Fruit fly (Drosophila melanogaster): ENCODE results near the gene CG32280.

CG32280 gene

DNA sequence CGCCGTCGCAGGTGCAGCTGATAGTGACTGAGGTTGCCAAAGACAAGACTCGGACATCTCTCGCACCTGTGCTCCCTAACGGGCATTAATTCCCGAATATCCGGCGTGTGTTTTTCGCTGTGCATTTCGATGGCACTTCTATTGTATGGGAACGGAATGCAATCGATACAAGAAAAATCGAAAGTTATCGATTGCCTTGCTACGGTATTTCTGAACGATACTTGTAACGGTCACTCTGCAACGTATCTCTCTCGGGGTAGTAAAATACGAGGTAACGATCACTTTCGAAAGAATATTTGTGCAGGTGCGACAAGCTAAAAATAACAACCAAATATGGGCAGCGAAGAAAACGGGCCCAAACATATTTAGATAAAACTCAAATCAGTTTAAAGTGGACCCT is at the start of gene CG32280:
Gene CG32280, plus strand, starts transcription at position 231 of the 400 bp plus-strand sequence.
- TF ChIP-seq psq (optimal IDR thresholded peaks at IDR 0.05): no peak
- no peak for TF ChIP-seq Sin3A (optimal IDR thresholded peaks at IDR 0.05)
- TF ChIP-seq h (optimal IDR thresholded peaks at IDR 0.05): no peak
- TF ChIP-seq Myc (optimal IDR thresholded peaks at IDR 0.05): no peak
- no peak for TF ChIP-seq insv (optimal IDR thresholded peaks at IDR 0.05)
- TF ChIP-seq ttk (optimal IDR thresholded peaks at IDR 0.05): no peak

DNA sequence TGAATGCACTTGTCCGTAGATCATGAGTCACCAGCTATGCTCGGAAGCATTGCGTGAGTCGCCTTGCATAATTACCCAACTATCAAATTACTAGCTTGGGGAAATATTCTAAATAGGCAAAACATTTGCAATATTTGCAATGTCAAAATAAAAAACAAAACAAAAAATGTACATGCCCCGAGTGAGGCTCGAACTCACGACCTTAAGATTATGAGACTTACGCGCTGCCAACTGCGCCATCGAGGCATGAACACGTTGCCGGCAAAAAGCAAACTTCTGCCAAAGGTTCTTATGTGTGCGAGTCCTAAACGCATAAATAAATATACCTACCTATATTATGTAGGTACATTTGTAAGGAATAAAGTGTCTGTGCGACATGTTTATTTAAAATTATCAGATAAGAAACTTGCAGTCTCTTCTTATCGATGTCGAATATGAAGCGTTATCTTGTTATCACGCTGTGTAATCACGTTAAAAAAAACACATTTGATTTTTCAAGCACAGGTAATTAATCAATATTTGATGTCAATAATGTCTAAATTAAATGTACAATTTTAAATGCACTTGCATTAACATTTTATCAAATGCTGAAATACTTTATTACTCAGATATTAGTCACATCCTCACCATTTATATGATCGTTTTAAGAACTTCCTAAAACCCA is 43.1 kb upstream of the CG32280 start:
- no peak for TF ChIP-seq Myc (optimal IDR thresholded peaks at IDR 0.05)
- TF ChIP-seq h (optimal IDR thresholded peaks at IDR 0.05): no peak

DNA sequence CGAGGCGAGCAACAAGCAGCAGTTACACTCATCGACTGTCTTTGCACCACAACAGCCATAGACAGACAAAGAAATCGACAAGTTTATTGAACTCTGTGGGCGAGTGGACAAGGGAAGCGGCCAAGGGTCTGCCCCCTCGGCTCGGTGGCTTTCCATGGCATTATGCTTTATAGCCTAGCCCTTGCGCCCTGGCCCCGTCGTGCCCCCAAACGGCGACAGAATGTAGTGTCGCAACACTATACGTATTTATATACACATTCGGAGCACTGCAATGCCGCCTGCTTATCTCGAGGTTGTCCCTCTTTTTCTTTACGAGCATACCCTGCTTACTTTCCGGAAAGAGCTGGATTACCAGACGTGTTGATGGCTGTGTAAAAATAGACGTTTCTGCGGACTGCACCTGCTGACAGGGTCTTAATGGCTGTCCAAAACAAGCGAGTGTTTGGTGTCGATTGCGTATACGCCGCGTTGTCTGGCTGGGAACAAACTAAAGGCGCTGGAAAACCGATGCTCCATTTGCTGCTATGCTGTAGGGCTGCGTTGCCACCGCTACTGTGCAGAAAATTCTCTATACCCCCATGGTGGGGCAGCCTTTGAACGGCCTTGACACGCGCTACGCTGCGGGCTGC is 42.2 kb upstream of the CG32280 start:
- no peak for TF ChIP-seq h (optimal IDR thresholded peaks at IDR 0.05)
- no peak for TF ChIP-seq ttk (optimal IDR thresholded peaks at IDR 0.05)

DNA sequence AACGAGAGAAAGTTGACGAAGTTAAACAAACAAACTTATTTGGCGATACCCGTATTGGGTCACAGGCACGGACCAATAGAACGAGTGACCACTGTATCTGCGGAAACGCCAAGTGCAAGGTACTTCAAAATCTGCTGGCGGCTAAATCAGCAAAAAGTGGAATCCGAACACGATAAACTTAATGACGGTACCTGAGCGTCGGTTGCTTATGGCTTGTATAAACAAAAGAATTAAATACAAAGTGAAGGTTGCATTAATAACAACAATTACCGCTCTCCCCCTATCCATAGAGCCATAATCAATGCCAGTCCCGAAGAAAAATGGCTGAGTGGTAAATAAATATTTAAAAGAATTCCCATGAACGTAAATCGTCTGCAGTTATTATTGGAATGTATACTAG is 40.5 kb upstream of the CG32280 start:
- no peak for TF ChIP-seq Myc (optimal IDR thresholded peaks at IDR 0.05)

DNA sequence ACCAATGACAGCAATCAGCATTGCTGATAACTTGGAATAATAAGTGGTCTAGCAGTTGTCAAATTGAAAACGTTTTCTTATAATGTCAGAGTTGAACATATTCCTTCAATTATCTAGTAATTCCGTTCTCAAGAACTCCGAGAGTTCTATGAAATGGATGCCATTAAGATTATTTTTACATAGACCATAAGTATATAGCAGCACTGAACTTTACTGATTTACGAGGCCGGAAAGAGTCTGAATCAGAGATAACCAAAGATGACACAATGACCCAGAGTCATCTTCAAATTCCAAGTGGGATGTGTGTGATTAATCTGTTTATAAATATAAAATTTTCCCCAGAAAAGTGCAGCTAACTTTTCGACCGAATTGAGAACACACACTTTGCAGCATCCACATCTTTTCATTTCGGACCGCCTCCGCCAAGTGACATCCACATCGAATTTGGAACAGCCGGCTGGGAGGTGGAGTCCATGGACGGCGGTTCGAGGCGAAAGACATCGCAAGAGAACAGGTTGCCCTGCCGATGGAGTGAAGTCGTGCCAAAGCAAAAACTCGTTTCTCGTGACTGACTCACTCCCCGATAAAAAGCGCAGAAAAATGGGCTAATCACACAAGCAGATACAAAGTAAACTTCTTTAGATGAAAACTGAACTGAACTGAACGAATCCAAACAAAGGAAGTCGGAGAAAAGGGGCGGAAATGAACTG is 39.9 kb upstream of the CG32280 start:
- no peak for TF ChIP-seq insv (optimal IDR thresholded peaks at IDR 0.05)
- no peak for TF ChIP-seq h (optimal IDR thresholded peaks at IDR 0.05)
- TF ChIP-seq ttk (optimal IDR thresholded peaks at IDR 0.05): no peak
- TF ChIP-seq Sin3A (optimal IDR thresholded peaks at IDR 0.05): no peak
- no peak for TF ChIP-seq Myc (optimal IDR thresholded peaks at IDR 0.05)
- TF ChIP-seq psq (optimal IDR thresholded peaks at IDR 0.05): no peak

DNA sequence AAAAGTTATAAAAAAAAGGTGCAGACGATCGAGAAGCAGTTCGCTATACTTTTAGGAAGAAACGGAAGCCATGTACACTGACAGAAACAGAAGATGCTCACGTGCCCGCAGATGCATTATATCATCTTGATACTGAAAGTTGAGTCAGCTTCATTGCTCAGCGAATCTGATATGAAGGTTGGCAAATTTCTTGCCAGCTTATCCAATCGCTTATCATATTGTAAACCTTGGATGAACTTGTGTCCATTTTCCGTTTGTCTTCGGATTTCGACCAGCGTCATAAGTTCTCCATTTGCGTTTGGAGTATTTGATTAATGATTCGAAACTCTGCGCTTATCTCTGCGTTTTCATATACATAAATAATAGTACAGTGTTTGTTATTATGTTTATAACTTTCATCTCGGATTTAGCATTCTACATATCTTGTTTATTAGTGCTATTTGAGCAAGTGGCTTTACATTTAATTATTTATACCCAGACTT is 39.3 kb upstream of the CG32280 start:
- TF ChIP-seq Myc (optimal IDR thresholded peaks at IDR 0.05): no peak
- TF ChIP-seq insv (optimal IDR thresholded peaks at IDR 0.05): no peak
- TF ChIP-seq ttk (optimal IDR thresholded peaks at IDR 0.05): no peak
- no peak for TF ChIP-seq Sin3A (optimal IDR thresholded peaks at IDR 0.05)
- no peak for TF ChIP-seq psq (optimal IDR thresholded peaks at IDR 0.05)
- no peak for TF ChIP-seq h (optimal IDR thresholded peaks at IDR 0.05)

DNA sequence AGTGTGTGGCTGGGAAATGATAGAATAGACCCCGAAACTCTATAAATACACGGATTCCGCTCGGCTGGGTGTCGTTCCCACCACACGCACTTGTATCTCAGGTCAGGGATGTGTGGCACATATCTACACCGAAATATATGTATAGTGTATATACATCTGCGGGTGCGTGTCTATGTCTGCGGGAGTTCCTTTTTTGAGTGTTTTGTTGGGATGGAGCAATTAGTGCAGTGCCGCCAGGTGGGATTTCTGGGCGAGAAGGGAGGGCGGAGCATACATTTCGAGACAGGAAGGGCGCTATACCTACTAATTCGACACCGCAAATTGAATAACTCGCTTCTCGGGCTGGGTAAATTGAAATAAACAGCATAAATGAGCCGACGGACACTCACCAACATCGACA is 38.5 kb upstream of the CG32280 start:
- TF ChIP-seq Myc (optimal IDR thresholded peaks at IDR 0.05): no peak
- TF ChIP-seq Sin3A (optimal IDR thresholded peaks at IDR 0.05): no peak
- no peak for TF ChIP-seq insv (optimal IDR thresholded peaks at IDR 0.05)
- TF ChIP-seq h (optimal IDR thresholded peaks at IDR 0.05): no peak
- TF ChIP-seq psq (optimal IDR thresholded peaks at IDR 0.05): no peak
- TF ChIP-seq ttk (optimal IDR thresholded peaks at IDR 0.05): no peak

DNA sequence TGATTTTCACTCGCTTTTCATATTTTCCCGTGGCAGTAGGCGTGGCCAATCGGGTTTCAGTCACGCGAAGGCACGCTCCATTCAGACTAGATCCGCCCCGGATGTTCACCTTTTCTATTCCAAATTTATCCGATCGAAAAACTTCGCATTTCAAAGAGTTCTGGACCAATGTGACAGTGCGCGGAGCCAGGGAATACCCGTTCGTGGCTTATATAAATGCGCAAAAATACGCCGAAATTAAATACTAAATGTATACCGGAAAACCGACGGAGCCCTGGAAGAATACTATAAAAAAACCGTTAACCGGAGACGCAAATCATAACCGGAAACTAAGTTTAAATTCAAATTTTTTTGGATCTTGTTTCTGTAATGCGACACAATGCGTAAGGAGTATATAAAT is 37.4 kb upstream of the CG32280 start, which contains the start of gene promL:
Gene promL, minus strand, starts transcription at position 181 of the 400 bp plus-strand sequence.
- TF ChIP-seq Myc (optimal IDR thresholded peaks at IDR 0.05) (no peak), psq (optimal IDR thresholded peaks at IDR 0.05) (no peak), ttk (optimal IDR thresholded peaks at IDR 0.05) (no peak), Sin3A (optimal IDR thresholded peaks at IDR 0.05) (no peak), insv (optimal IDR thresholded peaks at IDR 0.05) (no peak), h (optimal IDR thresholded peaks at IDR 0.05) (no peak)

DNA sequence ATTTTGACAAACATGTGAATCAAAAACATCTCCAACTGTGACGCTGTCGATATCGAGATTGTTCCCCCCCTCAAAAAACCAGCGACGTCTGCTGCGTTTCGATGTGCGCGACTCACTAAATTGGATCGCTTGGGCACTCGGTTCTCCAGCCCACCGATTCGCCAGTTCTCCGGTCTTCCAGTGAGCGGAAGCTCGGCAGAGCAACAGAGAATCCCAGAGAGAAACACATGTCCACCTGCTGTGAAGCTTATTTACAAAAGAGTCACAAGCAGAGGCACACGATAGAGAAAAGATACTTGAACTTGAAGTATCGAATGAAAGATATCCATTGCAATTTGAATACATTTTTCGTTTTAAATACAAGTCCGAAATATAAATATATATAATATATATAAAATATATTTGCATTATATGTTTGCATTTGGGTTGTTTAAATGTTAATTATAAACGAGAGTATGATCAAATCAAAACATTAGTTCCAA is 30.9 kb upstream of the CG32280 start:
- TF ChIP-seq Sin3A (optimal IDR thresholded peaks at IDR 0.05) (no peak), insv (optimal IDR thresholded peaks at IDR 0.05) (no peak), ttk (optimal IDR thresholded peaks at IDR 0.05) (no peak), psq (optimal IDR thresholded peaks at IDR 0.05) (no peak), Myc (optimal IDR thresholded peaks at IDR 0.05) (no peak), h (optimal IDR thresholded peaks at IDR 0.05) (no peak)

DNA sequence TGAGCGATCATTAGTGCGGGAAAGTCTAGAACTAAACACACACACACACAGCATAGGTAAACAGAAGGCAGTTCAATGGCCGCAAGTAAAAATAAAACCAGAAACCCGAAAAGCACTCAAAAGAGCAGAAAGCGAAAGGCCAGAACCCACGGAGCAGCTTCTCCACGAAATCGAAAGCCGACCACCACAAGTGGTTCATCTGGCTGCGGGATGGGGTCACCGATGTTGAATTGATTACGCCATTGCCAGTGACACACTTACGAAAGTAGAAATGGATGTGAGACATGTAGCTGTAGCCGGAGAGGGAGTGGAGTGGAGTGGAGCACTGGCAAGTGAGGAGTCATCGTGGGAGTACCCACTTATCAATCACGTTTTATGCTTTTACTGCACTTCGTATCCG is 23.6 kb upstream of the CG32280 start:
- TF ChIP-seq insv (optimal IDR thresholded peaks at IDR 0.05) (no peak), Sin3A (optimal IDR thresholded peaks at IDR 0.05) (no peak), ttk (optimal IDR thresholded peaks at IDR 0.05) (no peak), Myc (optimal IDR thresholded peaks at IDR 0.05) (no peak), h (optimal IDR thresholded peaks at IDR 0.05) (no peak), psq (optimal IDR thresholded peaks at IDR 0.05) (no peak)

DNA sequence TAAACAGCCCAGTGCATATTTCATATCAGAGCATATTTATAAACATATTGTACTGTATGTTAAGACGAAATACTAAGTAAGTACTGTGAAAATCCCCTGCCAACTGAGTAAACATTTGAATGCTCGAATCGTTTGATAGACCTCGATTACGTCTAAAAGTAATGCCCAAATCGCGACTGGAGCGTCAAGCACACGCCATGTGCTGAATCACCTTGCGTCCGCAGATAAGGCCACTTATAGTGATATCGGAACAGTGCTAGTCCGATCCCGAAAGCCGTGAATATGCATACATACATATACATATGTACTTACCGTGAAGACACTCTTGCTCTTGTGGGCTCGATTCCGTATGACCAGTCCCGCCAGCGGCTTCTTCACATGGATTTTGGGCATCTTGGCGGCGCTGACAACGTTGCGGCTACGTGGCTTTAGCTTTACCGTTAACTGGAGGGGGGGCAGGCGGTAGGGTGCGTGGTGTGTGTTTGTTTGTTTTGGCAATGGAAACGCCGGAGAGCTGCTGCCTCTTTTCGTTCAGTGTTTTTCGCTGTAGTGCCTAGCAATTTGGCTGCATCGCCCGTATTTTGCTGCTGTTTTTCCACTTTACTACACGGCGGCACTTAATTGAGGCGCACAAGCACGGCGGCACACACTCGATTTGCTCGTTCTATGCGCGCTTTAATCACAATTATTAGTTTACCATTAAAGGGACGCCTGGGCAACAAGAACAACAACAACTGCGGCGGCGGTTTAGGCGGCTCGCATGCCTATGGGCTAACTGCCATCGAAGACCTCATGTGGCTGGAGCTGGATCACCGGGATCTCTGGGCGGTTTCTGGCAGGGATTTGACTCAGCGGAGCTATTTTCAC is 22.2 kb upstream of the CG32280 start:
- no peak for TF ChIP-seq Sin3A (optimal IDR thresholded peaks at IDR 0.05)

DNA sequence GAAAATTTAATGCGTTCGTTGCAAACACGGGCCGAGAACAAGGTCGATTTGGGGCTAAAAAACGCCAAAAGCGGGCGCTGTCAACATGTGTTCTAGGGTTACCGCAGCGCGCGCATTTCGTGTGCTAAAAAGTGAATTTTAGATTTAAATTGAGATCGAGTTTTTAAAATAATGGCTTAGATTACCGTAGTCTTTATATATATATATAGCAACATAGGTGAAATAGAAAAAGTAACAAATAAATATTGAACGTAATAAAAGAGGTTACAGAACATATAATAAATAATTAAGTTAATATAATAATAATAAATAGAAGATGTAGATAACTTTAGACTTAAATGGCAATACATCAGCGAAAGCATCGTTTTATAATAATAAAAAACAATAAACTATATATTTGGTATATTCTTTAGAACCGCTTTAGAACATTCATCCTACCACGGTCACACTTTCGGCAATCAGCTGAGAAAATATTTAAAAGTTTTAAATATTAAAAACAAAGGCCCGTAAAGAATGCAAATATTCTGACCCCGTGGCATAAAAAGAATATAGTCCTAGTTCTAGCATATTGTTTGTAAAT is 21.5 kb upstream of the CG32280 start, which contains the start of the genes CG11537 and Alg2:
Gene CG11537, minus strand, starts transcription at position 75 of the 580 bp plus-strand sequence.
Gene Alg2, plus strand, starts transcription at position 426 of the 580 bp plus-strand sequence.
- no peak for TF ChIP-seq Sin3A (optimal IDR thresholded peaks at IDR 0.05)
- TF ChIP-seq h (optimal IDR thresholded peaks at IDR 0.05): no peak
- no peak for TF ChIP-seq Myc (optimal IDR thresholded peaks at IDR 0.05)
- no peak for TF ChIP-seq psq (optimal IDR thresholded peaks at IDR 0.05)
- TF ChIP-seq ttk (optimal IDR thresholded peaks at IDR 0.05): no peak
- TF ChIP-seq insv (optimal IDR thresholded peaks at IDR 0.05): no peak

Data from Kc167 (cell line).